Worm (Caenorhabditis elegans): ENCODE results near the gene F26F2.13.

- TF ChIP-seq him-1 (tag; optimal IDR thresholded peaks at IDR 0.05) = no peak
- no peak for TF ChIP-seq sptf-2 (GFP tag; optimal IDR thresholded peaks at IDR 0.05)
- TF ChIP-seq bed-1 (GFP tag; IDR thresholded peaks at IDR 0.05) = no peak
- no peak for TF ChIP-seq attf-5 (GFP tag; optimal IDR thresholded peaks at IDR 0.05)
- TF ChIP-seq F10E7.11 (tag; optimal IDR thresholded peaks at IDR 0.05) = no peak
- TF ChIP-seq pha-4 (tag; optimal IDR thresholded peaks at IDR 0.05) = no peak
- TF ChIP-seq hlh-12 (tag; optimal IDR thresholded peaks at IDR 0.05) = no peak
- no peak for TF ChIP-seq snpc-1.3 (tag; optimal IDR thresholded peaks at IDR 0.05; ENCODE audit: insufficient read depth)
- no peak for TF ChIP-seq unc-130 (GFP tag; optimal IDR thresholded peaks at IDR 0.05)
These were observed 35.6 kb downstream of the F26F2.13 start, which contains the start of gene col-163 for ce11 chrV:20599795-20600194.

Measured in whole organism, young adult.